Fruit fly (Drosophila melanogaster): ENCODE data around the gene sog.

Gene sog

DNA sequence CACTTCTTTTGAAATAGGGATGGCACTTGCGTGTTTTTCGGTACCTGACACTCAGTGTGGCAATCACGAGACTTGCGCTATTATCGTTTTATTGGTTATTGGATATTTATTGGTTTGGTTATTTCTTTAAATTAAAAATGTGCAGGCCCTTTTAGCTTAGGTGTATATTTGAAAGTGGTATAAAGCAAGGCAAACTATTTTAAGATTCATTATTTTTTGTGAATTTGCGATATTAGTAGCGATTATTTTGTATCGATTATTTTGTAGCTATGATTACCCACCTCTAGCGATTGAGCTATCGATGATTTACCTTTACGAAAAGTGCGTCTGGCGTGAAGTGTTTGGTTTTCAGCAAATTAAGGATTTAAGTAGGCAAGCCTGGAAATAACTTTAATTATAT is 50.4 kb downstream of the sog start, which contains the start of the genes CG9215 and CG8097 (continued):
- TF ChIP-seq dsf (GFP tag; optimal IDR thresholded peaks at IDR 0.05; ENCODE audit: borderline replicate concordance) (no peak), dl (GFP tag; optimal IDR thresholded peaks at IDR 0.05; ENCODE audit: insufficient read depth in 1 of 2, partially characterized antibody in 2 of 2) (no peak), brk (GFP tag; optimal IDR thresholded peaks at IDR 0.05) (no peak), br (GFP tag; optimal IDR thresholded peaks at IDR 0.05) (peak; percentile 43), Hnf4 (GFP tag; optimal IDR thresholded peaks at IDR 0.05) (no peak), OdsH (GFP tag; optimal IDR thresholded peaks at IDR 0.05) (peak; percentile 29), fru (GFP tag; optimal IDR thresholded peaks at IDR 0.05) (peak; percentile 65), pan (optimal IDR thresholded peaks at IDR 0.05) (no peak), Myc (optimal IDR thresholded peaks at IDR 0.05) (peak; percentile 32), h (GFP tag; optimal IDR thresholded peaks at IDR 0.05) (peak; percentile 66)

DNA sequence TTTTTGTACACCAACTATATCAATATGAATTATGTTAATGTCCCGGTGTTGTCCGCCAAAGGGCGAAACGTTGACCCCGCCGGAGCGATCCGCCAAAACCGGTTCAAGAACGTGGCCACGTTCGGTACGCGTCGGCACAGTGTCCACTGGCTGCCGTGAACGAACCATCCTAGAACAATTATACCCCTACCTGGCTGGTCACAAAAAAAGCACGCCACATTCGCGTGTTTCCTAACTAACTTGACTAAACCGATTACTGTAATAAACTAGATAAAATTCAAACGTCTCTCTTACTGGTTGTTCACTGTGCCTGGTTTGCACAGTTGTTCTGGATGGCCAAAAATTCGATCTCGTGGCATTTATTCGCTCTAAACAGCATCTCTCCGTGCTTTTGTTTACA is 53.7 kb downstream of the sog start:
- peak; percentile 95 for TF ChIP-seq CG9705 (GFP tag; optimal IDR thresholded peaks at IDR 0.05)
- TF ChIP-seq fru (GFP tag; optimal IDR thresholded peaks at IDR 0.05), result peak; percentile 97
- TF ChIP-seq Sp1 (GFP tag; optimal IDR thresholded peaks at IDR 0.05), result peak; percentile 97
- TF ChIP-seq Abd-B (GFP tag; optimal IDR thresholded peaks at IDR 0.05), result no peak
- TF ChIP-seq N (GFP tag; optimal IDR thresholded peaks at IDR 0.05), result no peak
- TF ChIP-seq CG32264 (GFP tag; optimal IDR thresholded peaks at IDR 0.05), result peak; percentile 95
- no peak for TF ChIP-seq Hr78 (GFP tag; optimal IDR thresholded peaks at IDR 0.05)
- TF ChIP-seq rgr (GFP tag; optimal IDR thresholded peaks at IDR 0.05), result peak; percentile 98
- TF ChIP-seq Vsx2 (GFP tag; optimal IDR thresholded peaks at IDR 0.05; ENCODE audit: partially characterized antibody), result no peak
- TF ChIP-seq Hr83 (GFP tag; optimal IDR thresholded peaks at IDR 0.05; ENCODE audit: poor library complexity, severe bottlenecking), result peak; percentile 96
- peak; percentile 95 to 99 for TF ChIP-seq foxo (GFP tag; optimal IDR thresholded peaks at IDR 0.05)
- TF ChIP-seq Jra (GFP tag; optimal IDR thresholded peaks at IDR 0.05), result peak; percentile 94
- TF ChIP-seq Dfd (GFP tag; optimal IDR thresholded peaks at IDR 0.05), result no peak
- TF ChIP-seq dl (GFP tag; optimal IDR thresholded peaks at IDR 0.05; ENCODE audit: insufficient read depth in 1 of 2, partially characterized antibody in 2 of 2), result no peak
- TF ChIP-seq sv (GFP tag; optimal IDR thresholded peaks at IDR 0.05), result peak; percentile 93
- no peak for TF ChIP-seq brk (GFP tag; optimal IDR thresholded peaks at IDR 0.05)
- TF ChIP-seq woc (GFP tag; optimal IDR thresholded peaks at IDR 0.05), result peak; percentile 97
- TF ChIP-seq sage (GFP tag; optimal IDR thresholded peaks at IDR 0.05), result peak; percentile 97
- TF ChIP-seq ey (GFP tag; optimal IDR thresholded peaks at IDR 0.05), result peak; percentile 98
- TF ChIP-seq CrebA (GFP tag; optimal IDR thresholded peaks at IDR 0.05; ENCODE audit: borderline replicate concordance), result no peak
- TF ChIP-seq lola (GFP tag; optimal IDR thresholded peaks at IDR 0.05), result no peak
- TF ChIP-seq Myc (optimal IDR thresholded peaks at IDR 0.05), result no peak
- TF ChIP-seq psq (GFP tag; optimal IDR thresholded peaks at IDR 0.05), result peak; percentile 94
- TF ChIP-seq HLH106 (tag; optimal IDR thresholded peaks at IDR 0.05), result peak; percentile 97
- peak; percentile 98 for TF ChIP-seq Hnf4 (GFP tag; optimal IDR thresholded peaks at IDR 0.05)
- peak; percentile 89 for TF ChIP-seq GATAd (GFP tag; optimal IDR thresholded peaks at IDR 0.05)
- no peak for TF ChIP-seq usp (GFP tag; optimal IDR thresholded peaks at IDR 0.05)
- peak; percentile 94 for TF ChIP-seq dmrt93B (GFP tag; optimal IDR thresholded peaks at IDR 0.05)
- TF ChIP-seq Rel (GFP tag; optimal IDR thresholded peaks at IDR 0.05), result peak; percentile 89
- peak; percentile 88 for TF ChIP-seq Rel (tag; optimal IDR thresholded peaks at IDR 0.05)
- peak; percentile 98 for TF ChIP-seq br (GFP tag; optimal IDR thresholded peaks at IDR 0.05)
- TF ChIP-seq Dif (GFP tag; optimal IDR thresholded peaks at IDR 0.05; ENCODE audit: partially characterized antibody), result no peak
- TF ChIP-seq h (GFP tag; optimal IDR thresholded peaks at IDR 0.05), result peak; percentile 98
- peak; percentile 85 for TF ChIP-seq jim (GFP tag; optimal IDR thresholded peaks at IDR 0.05)
- TF ChIP-seq tai (GFP tag; optimal IDR thresholded peaks at IDR 0.05), result no peak
- peak; percentile 96 for TF ChIP-seq OdsH (GFP tag; optimal IDR thresholded peaks at IDR 0.05)
- peak; percentile 83 for TF ChIP-seq Mio (GFP tag; optimal IDR thresholded peaks at IDR 0.05)
- TF ChIP-seq dsf (GFP tag; optimal IDR thresholded peaks at IDR 0.05; ENCODE audit: borderline replicate concordance), result peak; percentile 71
- TF ChIP-seq pan (optimal IDR thresholded peaks at IDR 0.05), result no peak

DNA sequence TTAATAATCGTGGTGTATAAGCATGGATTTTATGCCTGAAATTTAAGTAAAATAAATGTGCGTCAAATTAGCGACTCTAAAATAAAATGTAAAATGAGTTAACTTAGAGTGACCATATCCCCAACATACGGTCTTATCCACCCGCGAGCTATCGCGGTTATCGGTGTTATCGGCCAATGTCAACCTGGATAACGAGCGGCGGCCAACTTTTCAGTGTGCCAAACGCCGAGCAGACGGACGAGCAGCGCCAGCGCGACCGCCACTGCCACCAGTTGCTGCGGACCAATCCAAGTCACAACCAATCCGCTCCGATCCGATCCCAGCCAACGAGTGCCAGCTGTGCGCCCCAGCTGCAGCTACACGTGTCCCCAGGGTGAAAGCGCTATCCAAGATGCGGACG is 55.2 kb downstream of the sog start, which contains the start of the genes cerv and CG7872:
TSS of gene cerv (minus strand) at position 129 of the 400 bp plus-strand sequence.
TSS of gene CG7872 (plus strand) at position 163 of the 400 bp plus-strand sequence.
- TF ChIP-seq Myc (optimal IDR thresholded peaks at IDR 0.05), result no peak
- TF ChIP-seq Rel (GFP tag; optimal IDR thresholded peaks at IDR 0.05), result no peak
- peak; percentile 1 for TF ChIP-seq Rel (tag; optimal IDR thresholded peaks at IDR 0.05)
- no peak for TF ChIP-seq usp (GFP tag; optimal IDR thresholded peaks at IDR 0.05)
- TF ChIP-seq Hr83 (GFP tag; optimal IDR thresholded peaks at IDR 0.05; ENCODE audit: poor library complexity, severe bottlenecking), result peak; percentile 37
- TF ChIP-seq jim (GFP tag; optimal IDR thresholded peaks at IDR 0.05), result no peak
- peak; percentile 3 for TF ChIP-seq rgr (GFP tag; optimal IDR thresholded peaks at IDR 0.05)
- no peak for TF ChIP-seq dmrt93B (GFP tag; optimal IDR thresholded peaks at IDR 0.05)
- TF ChIP-seq foxo (GFP tag; optimal IDR thresholded peaks at IDR 0.05), result peak in 1 of 2 experiments; percentile 8
